Worm (Caenorhabditis elegans) whole organism, L4 larva: ENCODE measurements around the gene srbc-59.

Experiments used
- F10B5.3 ChIP-seq: sonication (generic microtip); optimal IDR thresholded peaks from 2 replicates; lab custom pipeline; 2016; ENCODE audit warnings: mild to moderate bottlenecking, missing genetic modification characterization, missing compliant biosample characterization
- F44E2.7 ChIP-seq: fragments of 200-800 bp; sonication (Bioruptor generic); IDR thresholded peaks from 2 replicates; pipeline ENCODE4 v2.1.2; 2022; ENCODE audit warnings: missing genetic modification characterization, missing compliant biosample characterization
- T20F7.1 ChIP-seq: fragments of 200-800 bp; sonication (Bioruptor generic); optimal IDR thresholded peaks from 2 replicates; lab custom pipeline; 2018; ENCODE audit warnings: mild to moderate bottlenecking, missing genetic modification characterization, missing compliant biosample characterization
- T26A8.4 ChIP-seq: fragments of 200-800 bp; sonication (Bioruptor generic); IDR thresholded peaks from 2 replicates; pipeline ENCODE4 v1.3.6; 2022; ENCODE audit warnings: missing genetic modification characterization, missing compliant biosample characterization
- Y105C5A.15 ChIP-seq: fragments of 200-800 bp; sonication (Bioruptor generic); IDR thresholded peaks from 2 replicates; pipeline ENCODE4 v1.3.6; 2022; ENCODE audit warnings: missing genetic modification characterization, missing compliant biosample characterization
- aha-1 ChIP-seq: fragments of 150-350 bp; peaks from one replicate; lab custom pipeline; 2014; ENCODE audit warnings: missing biosample characterization, missing genetic modification characterization
- aly-2 ChIP-seq: sonication (generic microtip); optimal IDR thresholded peaks from 2 replicates; lab custom pipeline; 2018; ENCODE audit warnings: missing biosample characterization, missing genetic modification characterization
- ama-1 ChIP-seq: fragments of 150-350 bp; optimal IDR thresholded peaks from 2 replicates; lab custom pipeline; 2014; ENCODE audit warnings: inconsistent platforms, mixed read lengths
- ceh-20 ChIP-seq: fragments of 200-800 bp; sonication (Bioruptor generic); IDR thresholded peaks from 2 replicates; pipeline ENCODE4 v1.3.6; 2022; ENCODE audit warnings: missing genetic modification reagents, missing genetic modification characterization, missing compliant biosample characterization
- ces-1 ChIP-seq: fragments of 150-350 bp; sonication (generic microtip); optimal IDR thresholded peaks from 4 replicates; lab custom pipeline; 2014; ENCODE audit warnings: missing biosample characterization, missing genetic modification reagents, missing genetic modification characterization
- ctbp-1 ChIP-seq: fragments of 200-800 bp; sonication (Bioruptor generic); IDR thresholded peaks from 2 replicates; pipeline ENCODE4 v1.3.6; 2022; ENCODE audit warnings: missing genetic modification reagents, missing genetic modification characterization, missing compliant biosample characterization
- daf-12 ChIP-seq: fragments of 150-350 bp; optimal IDR thresholded peaks from 2 replicates; lab custom pipeline; 2014; ENCODE audit warnings: missing biosample characterization, missing genetic modification reagents, missing genetic modification characterization
- daf-16 ChIP-seq, 3 experiments: sonication (generic microtip); optimal IDR thresholded peaks; 2 replicates each; lab custom pipeline; 2016 to 2017; ENCODE audit warnings: missing genetic modification characterization in 3 of 3, missing genetic modification reagents in 3 of 3, mild to moderate bottlenecking in 2 of 3, missing compliant biosample characterization in 2 of 3, missing biosample characterization in 1 of 3, moderate library complexity in 1 of 3
- dmd-9 ChIP-seq: fragments of 200-800 bp; sonication (Bioruptor generic); IDR thresholded peaks from 2 replicates; pipeline ENCODE4 v1.3.6; 2022; ENCODE audit warnings: missing genetic modification reagents, missing genetic modification characterization, missing compliant biosample characterization
- dpl-1 ChIP-seq: fragments of 150-350 bp; optimal IDR thresholded peaks from 2 replicates; lab custom pipeline; 2014; ENCODE audit warnings: missing biosample characterization, missing genetic modification reagents, missing genetic modification characterization
- duxl-1 ChIP-seq: sonication (generic microtip); optimal IDR thresholded peaks from 2 replicates; lab custom pipeline; 2016; ENCODE audit warnings: mild to moderate bottlenecking, missing genetic modification characterization, moderate library complexity, missing compliant biosample characterization; ENCODE audit not compliant: poor library complexity
- dve-1 ChIP-seq: sonication (generic microtip); optimal IDR thresholded peaks from 2 replicates; lab custom pipeline; 2017; ENCODE audit warnings: antibody characterized with exemption, mild to moderate bottlenecking, missing genetic modification characterization, missing compliant biosample characterization; ENCODE audit not compliant: insufficient read depth
- egl-27 ChIP-seq: sonication (generic microtip); optimal IDR thresholded peaks from 3 replicates; lab custom pipeline; 2017; ENCODE audit warnings: missing biosample characterization, missing genetic modification reagents, missing genetic modification characterization
- egl-43 ChIP-seq: fragments of 200-800 bp; sonication (Bioruptor generic); IDR thresholded peaks from 2 replicates; pipeline ENCODE4 v1.3.6; 2022; ENCODE audit warnings: missing genetic modification reagents, missing genetic modification characterization, missing compliant biosample characterization
- fos-1 ChIP-seq: fragments of 150-350 bp; optimal IDR thresholded peaks from 2 replicates; lab custom pipeline; 2014; ENCODE audit warnings: missing biosample characterization, missing genetic modification characterization
- hlh-30 ChIP-seq: sonication (generic microtip); optimal IDR thresholded peaks from 2 replicates; lab custom pipeline; 2017; ENCODE audit warnings: antibody characterized with exemption, mild to moderate bottlenecking, missing genetic modification characterization, missing compliant biosample characterization; ENCODE audit not compliant: insufficient read depth
- hmg-1.1 ChIP-seq: fragments of 200-800 bp; sonication (Bioruptor generic); IDR thresholded peaks from 2 replicates; pipeline ENCODE4 v1.3.6; 2022; ENCODE audit warnings: missing genetic modification reagents, missing genetic modification characterization, missing compliant biosample characterization
- lin-1 ChIP-seq: fragments of 200-800 bp; sonication (Bioruptor generic); IDR thresholded peaks from 2 replicates; pipeline ENCODE4 v1.3.6; 2022; ENCODE audit warnings: missing genetic modification reagents, missing genetic modification characterization, missing compliant biosample characterization
- lsy-2 ChIP-seq, 2 experiments: fragments of 150-350 bp in 1 of 2; sonication (generic microtip) in 1 of 2; optimal IDR thresholded peaks; 2 replicates each; lab custom pipeline; 2014 to 2017; ENCODE audit warnings: missing biosample characterization in 2 of 2, missing genetic modification characterization in 2 of 2
- mdl-1 ChIP-seq, 2 experiments: fragments of 150-350 bp in 1 of 2; sonication (generic microtip) in 1 of 2; optimal IDR thresholded peaks; 2 replicates each; lab custom pipeline; 2014 to 2017; ENCODE audit warnings: missing biosample characterization in 2 of 2, missing genetic modification characterization in 2 of 2
- mes-2 ChIP-seq: sonication (generic microtip); optimal IDR thresholded peaks from 2 replicates; lab custom pipeline; 2016; ENCODE audit warnings: missing genotype, mild to moderate bottlenecking, missing genetic modification characterization, missing compliant biosample characterization; ENCODE audit not compliant: poor library complexity, severe bottlenecking
- mxl-3 ChIP-seq: fragments of 200-800 bp; sonication (Bioruptor generic); optimal IDR thresholded peaks from 2 replicates; lab custom pipeline; 2018; ENCODE audit warnings: mild to moderate bottlenecking, missing genetic modification characterization, missing compliant biosample characterization
- nhr-10 ChIP-seq: fragments of 150-350 bp; optimal IDR thresholded peaks from 2 replicates; lab custom pipeline; 2014; ENCODE audit warnings: missing biosample characterization, missing genetic modification characterization
- nhr-102 ChIP-seq: sonication (generic microtip); optimal IDR thresholded peaks from 2 replicates; lab custom pipeline; 2016; ENCODE audit warnings: mild to moderate bottlenecking, missing genetic modification characterization, moderate library complexity, missing compliant biosample characterization
- nhr-11 ChIP-seq: fragments of 150-350 bp; optimal IDR thresholded peaks from 2 replicates; lab custom pipeline; 2014; ENCODE audit warnings: missing biosample characterization, missing genetic modification characterization
- nhr-237 ChIP-seq: sonication (generic microtip); optimal IDR thresholded peaks from 2 replicates; lab custom pipeline; 2017; ENCODE audit warnings: missing biosample characterization, missing genetic modification characterization
- nhr-28 ChIP-seq: fragments of 150-350 bp; optimal IDR thresholded peaks from 2 replicates; lab custom pipeline; 2014; ENCODE audit warnings: missing biosample characterization, missing genetic modification characterization
- nhr-42 ChIP-seq: fragments of 200-800 bp; sonication (Bioruptor generic); IDR thresholded peaks from 2 replicates; pipeline ENCODE4 v1.3.6; 2022; ENCODE audit warnings: missing genetic modification characterization, missing compliant biosample characterization
- nhr-48 ChIP-seq: sonication (generic microtip); optimal IDR thresholded peaks from 2 replicates; lab custom pipeline; 2016; ENCODE audit warnings: mild to moderate bottlenecking, missing genetic modification characterization, missing compliant biosample characterization
- nhr-76 ChIP-seq: fragments of 150-350 bp; optimal IDR thresholded peaks from 2 replicates; lab custom pipeline; 2014; ENCODE audit warnings: missing biosample characterization, missing genetic modification characterization
- pha-4 ChIP-seq, 2 experiments: fragments of 150-350 bp in 1 of 2; fragments of 200-800 bp in 1 of 2; sonication (Bioruptor generic) in 1 of 2; IDR thresholded peaks in 1 of 2; optimal IDR thresholded peaks in 1 of 2; 2 replicates each; pipeline versions ENCODE4 v1.3.6 to Lab custom; 2014 to 2022; ENCODE audit warnings: missing genetic modification characterization in 2 of 2, missing genetic modification reagents in 2 of 2, missing biosample characterization in 1 of 2, missing compliant biosample characterization in 1 of 2
- rbr-2 ChIP-seq: sonication (generic microtip); optimal IDR thresholded peaks from 2 replicates; lab custom pipeline; 2016; ENCODE audit warnings: missing genotype, missing genetic modification characterization, missing compliant biosample characterization
- saeg-2 ChIP-seq: fragments of 200-800 bp; sonication (Bioruptor generic); IDR thresholded peaks from 2 replicates; pipeline ENCODE4 v1.3.6; 2022; ENCODE audit warnings: missing genetic modification reagents, missing genetic modification characterization, missing compliant biosample characterization
- skn-1 ChIP-seq: fragments of 150-350 bp; optimal IDR thresholded peaks from 2 replicates; lab custom pipeline; 2014; ENCODE audit warnings: missing biosample characterization, missing genetic modification characterization
- snpc-4 ChIP-seq: fragments of 150-350 bp; optimal IDR thresholded peaks from 2 replicates; lab custom pipeline; 2014; ENCODE audit warnings: missing biosample characterization, missing genetic modification characterization
- spr-1 ChIP-seq: sonication (generic microtip); optimal IDR thresholded peaks from 2 replicates; lab custom pipeline; 2016; ENCODE audit warnings: mild to moderate bottlenecking, missing genetic modification characterization, missing compliant biosample characterization
- spr-3 ChIP-seq: fragments of 200-800 bp; sonication (Bioruptor generic); optimal IDR thresholded peaks from 2 replicates; lab custom pipeline; 2018; ENCODE audit warnings: mild to moderate bottlenecking, missing genetic modification characterization, missing compliant biosample characterization
- unc-130 ChIP-seq: sonication (generic microtip); optimal IDR thresholded peaks from 2 replicates; lab custom pipeline; 2016; ENCODE audit warnings: missing genetic modification reagents, missing genetic modification characterization, missing compliant biosample characterization
- unc-62 ChIP-seq, 3 experiments: fragments of 150-350 bp in 1 of 3; sonication (generic microtip); optimal IDR thresholded peaks in 2 of 3; peaks in 1 of 3; 1 replicate in 1 of 3; 2 replicates in 2 of 3; lab custom pipeline; 2014 to 2017; ENCODE audit warnings: missing biosample characterization in 3 of 3, missing genetic modification characterization in 3 of 3, missing genetic modification reagents in 3 of 3, missing genotype in 1 of 3
- zfp-3 ChIP-seq: fragments of 200-800 bp; sonication (Bioruptor generic); conservative IDR thresholded peaks from 2 replicates; pipeline ENCODE4 v1.3.6; 2022; ENCODE audit warnings: missing genetic modification reagents, missing genetic modification characterization, missing compliant biosample characterization
- zip-11 ChIP-seq: fragments of 200-800 bp; sonication (Bioruptor generic); IDR thresholded peaks from 2 replicates; pipeline ENCODE4 v1.3.6; 2022; ENCODE audit warnings: missing genetic modification characterization, missing compliant biosample characterization
- zip-2 ChIP-seq: fragments of 150-350 bp; optimal IDR thresholded peaks from 2 replicates; lab custom pipeline; 2014; ENCODE audit warnings: missing biosample characterization, missing genetic modification characterization

The srbc-59 gene

DNA sequence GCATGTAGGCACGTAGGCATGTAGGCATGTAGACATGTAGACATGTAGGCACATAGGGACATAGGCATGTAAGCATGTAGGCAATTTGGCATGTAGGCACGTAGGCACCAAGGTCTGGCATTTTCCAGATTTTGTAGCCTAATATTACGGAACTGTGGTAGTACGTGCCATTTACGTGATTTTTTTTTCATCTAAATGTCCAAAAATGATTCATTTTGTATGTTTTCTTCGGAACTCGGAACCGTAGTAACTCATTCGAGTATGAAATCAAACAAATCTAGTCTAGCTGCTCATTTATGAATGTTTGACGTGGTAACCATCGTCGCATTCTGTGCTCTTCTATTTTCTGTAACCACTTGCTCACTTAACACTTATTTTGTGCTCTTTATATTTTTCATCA is at the start of gene srbc-59:
TSS of gene srbc-59 (plus strand) at position 301 of the 400 bp plus-strand sequence.
- TF ChIP-seq daf-12 (no peak), dpl-1 (GFP tag; lab: Kevin White, UChicago) (no peak), saeg-2 (no peak), skn-1 (no peak), mes-2 (no peak), lin-1 (GFP tag; lab: Robert Waterston, UW) (no peak), nhr-237 (tag; lab: Kevin White, UChicago) (no peak), nhr-11 (tag; lab: Kevin White, UChicago) (no peak), nhr-42 (GFP tag; lab: Robert Waterston, UW) (no peak), hlh-30 (no peak), zfp-3 (no peak), egl-27 (no peak), nhr-76 (tag; lab: Kevin White, UChicago) (no peak), dve-1 (no peak), duxl-1 (tag; lab: Kevin White, UChicago) (no peak), unc-62 (GFP tag; optimal IDR thresholded peaks at IDR 0.05 in 1 of 2; lab: Kevin White, UChicago) (no peak), unc-62 (tag; optimal IDR thresholded peaks at IDR 0.05; lab: Kevin White, UChicago) (no peak), fos-1 (tag; lab: Kevin White, UChicago) (no peak), ctbp-1 (GFP tag; lab: Robert Waterston, UW) (no peak)

DNA sequence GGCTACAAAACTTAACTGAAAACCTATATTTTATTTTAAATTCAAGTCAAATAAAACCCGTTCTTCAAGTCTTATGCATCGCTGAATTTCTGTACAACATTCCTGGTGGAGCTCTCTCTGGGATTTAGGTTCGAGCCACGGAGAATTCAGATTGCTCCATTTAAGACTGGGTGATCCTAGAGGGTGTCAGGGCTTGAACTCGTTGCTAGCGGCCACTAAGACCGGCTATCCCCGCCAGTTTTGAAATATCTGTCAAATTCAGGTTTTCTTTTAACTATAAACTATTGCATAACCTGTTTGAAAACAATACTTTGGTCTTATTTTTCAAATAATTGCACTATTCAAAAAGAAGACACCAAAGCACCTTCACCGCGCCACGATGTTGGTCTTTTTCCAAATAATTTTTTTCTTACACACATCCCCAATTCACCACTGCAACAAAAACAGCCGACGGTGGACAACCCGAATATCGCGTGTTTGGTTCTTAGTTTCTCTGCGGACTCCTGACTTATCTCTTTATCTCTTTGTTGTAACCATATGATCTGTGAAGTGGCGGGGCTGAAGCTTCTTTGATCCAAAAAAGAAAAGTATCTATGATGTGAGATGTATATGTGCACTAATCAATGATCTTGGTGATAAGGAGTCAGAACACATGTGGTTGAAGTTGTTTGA is 49.5 kb upstream of the srbc-59 start:
- TF ChIP-seq hmg-1.1 (GFP tag; lab: Robert Waterston, UW) (0 out of 2 replicates have a peak, but pooled peaks have one; percentile 26), F44E2.7 (GFP tag; lab: Robert Waterston, UW) (no peak), zip-2 (tag; lab: Kevin White, UChicago) (peak; percentile 15), snpc-4 (tag; lab: Kevin White, UChicago) (no peak), aly-2 (no peak), T20F7.1 (GFP tag; lab: Kevin White, UChicago) (peak; percentile 23), ces-1 (GFP tag; lab: Kevin White, UChicago) (no peak), mxl-3 (GFP tag; lab: Kevin White, UChicago) (peak; percentile 59), unc-130 (no peak), ceh-20 (GFP tag; lab: Robert Waterston, UW) (no peak; the same call in 1 of the 2 replicates), dve-1 (peak; percentile 96), daf-16 (GFP tag; optimal IDR thresholded peaks at IDR 0.05; lab: Kevin White, UChicago) (peak in 1 of 2 experiments; percentile 62), daf-16 (tag; optimal IDR thresholded peaks at IDR 0.05; lab: Kevin White, UChicago) (peak; percentile 56), nhr-76 (tag; lab: Kevin White, UChicago) (no peak), egl-27 (no peak), dmd-9 (GFP tag; lab: Robert Waterston, UW) (0 out of 2 replicates have a peak, but pooled peaks have one; percentile 16), zip-11 (GFP tag; lab: Robert Waterston, UW) (no peak), ama-1 (no peak), pha-4 (GFP tag; IDR thresholded peaks at IDR 0.05; lab: Robert Waterston, UW) (0 out of 2 replicates have a peak, but pooled peaks have one; percentile 14), pha-4 (tag; optimal IDR thresholded peaks at IDR 0.05; lab: Kevin White, UChicago) (no peak), F10B5.3 (no peak), nhr-28 (peak; percentile 68), lsy-2 (tag; optimal IDR thresholded peaks at IDR 0.05; lab: Kevin White, UChicago) (peak in 1 of 2 experiments; percentile 69), T26A8.4 (peak; percentile 39; the same call in 1 of the 2 replicates), nhr-102 (tag; lab: Kevin White, UChicago) (peak; percentile 18), nhr-48 (tag; lab: Kevin White, UChicago) (peak; percentile 64), mdl-1 (tag; optimal IDR thresholded peaks at IDR 0.05; lab: Kevin White, UChicago) (peak; percentile 26 to 81), Y105C5A.15 (GFP tag; lab: Robert Waterston, UW) (0 out of 2 replicates have a peak, but pooled peaks have one; percentile 28), nhr-10 (peak; percentile 89), egl-43 (GFP tag; lab: Robert Waterston, UW) (0 out of 2 replicates have a peak, but pooled peaks have one; percentile 4), dpl-1 (GFP tag; lab: Kevin White, UChicago) (no peak), rbr-2 (tag; lab: Kevin White, UChicago) (no peak), ctbp-1 (GFP tag; lab: Robert Waterston, UW) (0 out of 2 replicates have a peak, but pooled peaks have one; percentile 5), nhr-42 (GFP tag; lab: Robert Waterston, UW) (no peak), aha-1 (tag; lab: Kevin White, UChicago) (peak; percentile 98), spr-3 (GFP tag; lab: Kevin White, UChicago) (no peak), nhr-11 (tag; lab: Kevin White, UChicago) (peak; percentile 69), spr-1 (tag; lab: Kevin White, UChicago) (peak; percentile 57)
